Fruit fly (Drosophila melanogaster) whole organism: ENCODE data around the gene CG43072.

Experiments
- CG8478 ChIP-seq: fragments of >200 bp; optimal IDR thresholded peaks from 2 replicates; lab custom pipeline; 2018; ENCODE audit warnings: inconsistent platforms
- Dll ChIP-seq: fragments of >200 bp; optimal IDR thresholded peaks from 2 replicates; lab custom pipeline; 2017
- EcR ChIP-seq, 2 experiments: fragments of >200 bp; optimal IDR thresholded peaks; 2 replicates each; lab custom pipeline; 2017; ENCODE audit warnings: missing biosample characterization in 2 of 2, missing genetic modification characterization in 2 of 2, missing genetic modification reagents in 2 of 2
- pan ChIP-seq: fragments of >200 bp; optimal IDR thresholded peaks from 2 replicates; lab custom pipeline; 2017
- psq ChIP-seq: fragments of >200 bp; optimal IDR thresholded peaks from 2 replicates; lab custom pipeline; 2017
- usp ChIP-seq: fragments of >200 bp; optimal IDR thresholded peaks from 2 replicates; lab custom pipeline; 2017; ENCODE audit warnings: missing biosample characterization, missing genetic modification characterization, mixed read lengths

CG43072 gene

dm6 chr3L:21065212-21065902 is at the start of gene CG43072:
TSS of gene CG43072 (plus strand) at chr3L:21065852.
- no peak for TF ChIP-seq EcR (GFP tag; optimal IDR thresholded peaks at IDR 0.05; lab: Kevin White, UChicago)
- TF ChIP-seq CG8478 (lab: Kevin White, UChicago), result no peak
- no peak for TF ChIP-seq psq
- TF ChIP-seq usp, result no peak
- no peak for TF ChIP-seq Dll (lab: Kevin White, UChicago)
- TF ChIP-seq pan, result no peak

- TF ChIP-seq CG8478 (lab: Kevin White, UChicago) (no peak), EcR (GFP tag; optimal IDR thresholded peaks at IDR 0.05; lab: Kevin White, UChicago) (peak in 1 of 2 experiments; percentile 87), Dll (lab: Kevin White, UChicago) (peak; percentile 89), pan (no peak), usp (no peak), psq (no peak)
Measured at dm6 chr3L:21023364-21023763, 42.3 kb upstream of the CG43072 start.

dm6 chr3L:21023795-21024194 is 41.9 kb upstream of the CG43072 start:
- no peak for TF ChIP-seq usp
- no peak for TF ChIP-seq pan
- TF ChIP-seq psq, result no peak
- no peak for TF ChIP-seq EcR (GFP tag; optimal IDR thresholded peaks at IDR 0.05; lab: Kevin White, UChicago)
- no peak for TF ChIP-seq CG8478 (lab: Kevin White, UChicago)
- TF ChIP-seq Dll (lab: Kevin White, UChicago), result no peak

dm6 chr3L:21024563-21024962 is 41.1 kb upstream of the CG43072 start:
- no peak for TF ChIP-seq usp
- no peak for TF ChIP-seq pan
- no peak for TF ChIP-seq psq
- no peak for TF ChIP-seq EcR (GFP tag; optimal IDR thresholded peaks at IDR 0.05; lab: Kevin White, UChicago)

dm6 chr3L:21024965-21025833 is 40.5 kb upstream of the CG43072 start:
- TF ChIP-seq Dll (lab: Kevin White, UChicago), result no peak
- TF ChIP-seq usp, result no peak
- no peak for TF ChIP-seq CG8478 (lab: Kevin White, UChicago)
- no peak for TF ChIP-seq pan
- no peak for TF ChIP-seq EcR (GFP tag; optimal IDR thresholded peaks at IDR 0.05; lab: Kevin White, UChicago)
- no peak for TF ChIP-seq psq

dm6 chr3L:21026025-21026916 is 39.4 kb upstream of the CG43072 start:
- TF ChIP-seq Dll (lab: Kevin White, UChicago) (peak; percentile 96), EcR (GFP tag; optimal IDR thresholded peaks at IDR 0.05; lab: Kevin White, UChicago) (no peak), CG8478 (lab: Kevin White, UChicago) (no peak), usp (no peak), psq (no peak)

- TF ChIP-seq usp (no peak), CG8478 (lab: Kevin White, UChicago) (no peak), psq (no peak), pan (no peak), Dll (lab: Kevin White, UChicago) (no peak), EcR (GFP tag; optimal IDR thresholded peaks at IDR 0.05; lab: Kevin White, UChicago) (no peak)
Measured at dm6 chr3L:21026917-21027517, 38.6 kb upstream of the CG43072 start, which contains the start of gene skd. TSS of gene skd (minus strand) at chr3L:21027434.

dm6 chr3L:21027657-21028255 is 37.9 kb upstream of the CG43072 start, which contains the start of gene Pdss2:
TSS of gene Pdss2 (plus strand) at chr3L:21027915.
- TF ChIP-seq EcR (GFP tag; optimal IDR thresholded peaks at IDR 0.05; lab: Kevin White, UChicago), result no peak
- TF ChIP-seq usp, result no peak
- no peak for TF ChIP-seq pan
- TF ChIP-seq Dll (lab: Kevin White, UChicago), result no peak
- no peak for TF ChIP-seq psq

dm6 chr3L:21031093-21031930 is 34.3 kb upstream of the CG43072 start, which contains the start of the genes CG10584 and Polr3E:
TSS of gene CG10584 (minus strand) at chr3L:21031360.
TSS of gene Polr3E (plus strand) at chr3L:21031825.
- no peak for TF ChIP-seq CG8478 (lab: Kevin White, UChicago)
- TF ChIP-seq usp, result no peak
- TF ChIP-seq pan, result no peak
- TF ChIP-seq psq, result no peak
- TF ChIP-seq Dll (lab: Kevin White, UChicago), result no peak
- TF ChIP-seq EcR (GFP tag; optimal IDR thresholded peaks at IDR 0.05; lab: Kevin White, UChicago), result no peak

dm6 chr3L:21034103-21034280 is 31.7 kb upstream of the CG43072 start, which contains the start of gene CG10581:
TSS of gene CG10581 (minus strand) at chr3L:21034203.
- TF ChIP-seq psq (no peak), usp (no peak), Dll (lab: Kevin White, UChicago) (no peak), CG8478 (lab: Kevin White, UChicago) (no peak), EcR (GFP tag; optimal IDR thresholded peaks at IDR 0.05; lab: Kevin White, UChicago) (no peak), pan (no peak)
